Fruit fly (Drosophila melanogaster): ENCODE measurements around the gene CG6885.
A peak's percentile ranks its signal among the peaks of the same experiment; 100 is the strongest.

Gene CG6885

DNA sequence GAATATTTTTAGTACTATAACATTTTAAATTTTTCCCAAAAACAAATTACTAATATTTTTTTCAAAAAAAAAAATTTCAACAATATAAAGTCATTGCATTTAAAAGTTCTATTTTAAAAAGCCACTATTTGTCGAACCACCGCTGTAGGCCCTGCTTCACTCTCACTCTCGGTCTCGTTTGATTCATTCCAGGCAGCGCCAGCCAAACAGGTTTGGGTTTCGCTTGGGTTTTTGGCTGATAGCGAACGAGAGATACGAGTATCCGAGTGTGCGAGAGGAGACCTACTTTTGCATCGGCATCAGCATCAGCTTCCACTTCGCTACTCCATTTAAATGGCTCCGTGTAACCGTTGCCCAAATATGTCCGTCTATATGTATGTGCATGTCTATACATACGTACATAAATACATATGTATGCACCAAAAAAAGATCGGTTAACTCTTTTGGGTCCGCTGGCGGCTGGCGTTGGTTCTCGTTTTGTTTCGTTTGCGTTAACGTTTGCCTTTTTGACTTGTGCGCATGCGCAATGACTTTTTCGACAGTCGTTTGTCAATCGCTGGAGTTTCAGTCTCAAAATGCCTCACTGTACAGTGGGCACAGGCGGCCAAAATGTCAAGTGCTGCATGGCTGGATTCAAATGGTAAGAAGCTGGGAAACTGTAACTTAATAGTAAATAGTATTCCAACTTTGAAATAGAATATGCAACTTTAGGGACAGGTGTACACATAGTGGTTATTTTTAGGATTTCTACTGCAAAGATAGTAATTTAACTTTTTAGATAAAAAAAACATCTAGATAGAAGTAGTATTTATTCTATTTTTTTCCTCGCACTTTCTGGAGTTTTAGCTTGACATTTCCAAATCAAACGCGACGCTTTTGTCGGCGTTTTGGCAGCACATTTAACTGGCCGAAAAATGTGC lies 24.8 kb downstream of the CG6885 start (continued):
- TF ChIP-seq NC2α (GFP tag; optimal IDR thresholded peaks at IDR 0.05) (peak; percentile 24), CG1603 (tag; optimal IDR thresholded peaks at IDR 0.05) (peak; percentile 28), CG17612 (GFP tag; IDR thresholded peaks at IDR 0.05) (0 out of 2 replicates have a peak, but pooled peaks have one; percentile 34), Mes4 (GFP tag; optimal IDR thresholded peaks at IDR 0.05) (no peak), CG4707 (GFP tag; optimal IDR thresholded peaks at IDR 0.05) (no peak), CHES-1-like (GFP tag; optimal IDR thresholded peaks at IDR 0.05) (peak; percentile 42), CG9727 (GFP tag; optimal IDR thresholded peaks at IDR 0.05) (peak; percentile 45), bbx (GFP tag; IDR thresholded peaks at IDR 0.05; ENCODE audit: partially characterized antibody) (no peak), stc (GFP tag; IDR thresholded peaks at IDR 0.05) (peak; percentile 80), wek (GFP tag; optimal IDR thresholded peaks at IDR 0.05) (no peak), CG6854 (GFP tag; optimal IDR thresholded peaks at IDR 0.05) (peak; percentile 57), cad (GFP tag; optimal IDR thresholded peaks at IDR 0.05) (no peak), jumu (GFP tag; optimal IDR thresholded peaks at IDR 0.05) (peak; percentile 22), Ptx1 (GFP tag; IDR thresholded peaks at IDR 0.05) (peak; percentile 85), ranshi (GFP tag; IDR thresholded peaks at IDR 0.05) (0 out of 2 replicates have a peak, but pooled peaks have one; percentile 58), CG12104 (GFP tag; optimal IDR thresholded peaks at IDR 0.05) (peak; percentile 67), CG10267 (tag; optimal IDR thresholded peaks at IDR 0.05) (peak; percentile 42), CG4360 (GFP tag; IDR thresholded peaks at IDR 0.05) (0 out of 2 replicates have a peak, but pooled peaks have one; percentile 6), CG2199 (GFP tag; IDR thresholded peaks at IDR 0.05) (no peak), slou (GFP tag; optimal IDR thresholded peaks at IDR 0.05) (peak; percentile 30), CG6175 (GFP tag; IDR thresholded peaks at IDR 0.05) (no peak), CG7963 (GFP tag; IDR thresholded peaks at IDR 0.05; ENCODE audit: partially characterized antibody) (no peak), Sox102F (GFP tag; optimal IDR thresholded peaks at IDR 0.05) (peak; percentile 86), CG18011 (GFP tag; optimal IDR thresholded peaks at IDR 0.05) (peak; percentile 48), CG11695 (GFP tag; IDR thresholded peaks at IDR 0.05) (peak; percentile 85), D (optimal IDR thresholded peaks at IDR 0.05) (no peak), D (GFP tag; optimal IDR thresholded peaks at IDR 0.05) (peak; percentile 5), CG4854 (GFP tag; optimal IDR thresholded peaks at IDR 0.05) (peak; percentile 29), CG12659 (GFP tag; optimal IDR thresholded peaks at IDR 0.05) (peak; percentile 81), scrt (GFP tag; optimal IDR thresholded peaks at IDR 0.05) (peak; percentile 41), nerfin-1 (tag; optimal IDR thresholded peaks at IDR 0.05) (peak; percentile 64), Tbp (GFP tag; optimal IDR thresholded peaks at IDR 0.05) (no peak), Hr3 (GFP tag; optimal IDR thresholded peaks at IDR 0.05) (peak; percentile 64), ssp (GFP tag; IDR thresholded peaks at IDR 0.05) (peak; percentile 62), bowl (GFP tag; IDR thresholded peaks at IDR 0.05) (peak; percentile 54; the same call in 1 of the 2 replicates), CG12769 (tag; optimal IDR thresholded peaks at IDR 0.05) (peak; percentile 86), CG1233 (GFP tag; optimal IDR thresholded peaks at IDR 0.05) (peak; percentile 78), CG10431 (GFP tag; optimal IDR thresholded peaks at IDR 0.05) (no peak), ATbp (GFP tag; optimal IDR thresholded peaks at IDR 0.05) (peak; percentile 67), CG32767 (GFP tag; IDR thresholded peaks at IDR 0.05) (peak; percentile 67; the same call in 1 of the 2 replicates), PHDP (tag; optimal IDR thresholded peaks at IDR 0.05) (peak; percentile 66), MBD-R2 (GFP tag; IDR thresholded peaks at IDR 0.05) (no peak), Sox100B (GFP tag; optimal IDR thresholded peaks at IDR 0.05) (peak; percentile 91), CG7786 (GFP tag; optimal IDR thresholded peaks at IDR 0.05) (peak; percentile 27), exex (tag; optimal IDR thresholded peaks at IDR 0.05) (peak; percentile 26), Deaf1 (tag; optimal IDR thresholded peaks at IDR 0.05) (peak; percentile 30), CG2120 (GFP tag; optimal IDR thresholded peaks at IDR 0.05) (peak; percentile 66), caup (GFP tag; optimal IDR thresholded peaks at IDR 0.05; ENCODE audit: severe bottlenecking) (peak; percentile 46)

Measured in whole organism, embryonic.